Worm (Caenorhabditis elegans) whole organism, midembryonic: ENCODE data around the gene pqn-35.

Source experiments
- flt-1 ChIP-seq: fragments of 200-800 bp; sonication (Bioruptor generic); IDR thresholded peaks from 2 replicates; pipeline ENCODE4 v1.3.6; 2022; ENCODE audit warnings: missing genetic modification characterization, missing compliant biosample characterization
- klf-2 ChIP-seq: fragments of 200-800 bp; sonication (Bioruptor generic); conservative IDR thresholded peaks from 2 replicates; pipeline ENCODE4 v1.3.6; 2022; ENCODE audit warnings: missing genetic modification reagents, missing genetic modification characterization, missing compliant biosample characterization
- med-1 ChIP-seq: sonication (generic microtip); optimal IDR thresholded peaks from 2 replicates; lab custom pipeline; 2017; ENCODE audit warnings: missing genetic modification characterization, mild to moderate bottlenecking, missing compliant biosample characterization, antibody characterized with exemption, missing genetic modification reagents; ENCODE audit not compliant: insufficient read depth
- ref-1 ChIP-seq: fragments of 200-800 bp; sonication (Bioruptor generic); conservative IDR thresholded peaks from 2 replicates; pipeline ENCODE4 v1.3.6; 2022; ENCODE audit warnings: missing genetic modification reagents, missing genetic modification characterization, missing compliant biosample characterization
- tab-1 ChIP-seq: fragments of 200-800 bp; sonication (Bioruptor generic); IDR thresholded peaks from 2 replicates; pipeline ENCODE4 v1.3.6; 2022; ENCODE audit warnings: missing genetic modification characterization, missing compliant biosample characterization
- ztf-23 ChIP-seq: fragments of 200-800 bp; sonication (Bioruptor generic); IDR thresholded peaks from 2 replicates; pipeline ENCODE4 v1.3.6; 2022; ENCODE audit warnings: missing genetic modification reagents, missing genetic modification characterization, missing compliant biosample characterization
- ztf-29 ChIP-seq: fragments of 200-800 bp; sonication (Bioruptor generic); IDR thresholded peaks from 2 replicates; pipeline ENCODE4 v1.3.6; 2022; ENCODE audit warnings: missing genetic modification reagents, missing genetic modification characterization, missing compliant biosample characterization

- TF ChIP-seq flt-1 (no peak), ztf-23 (GFP tag; lab: Robert Waterston, UW) (no peak), tab-1 (GFP tag; lab: Robert Waterston, UW) (no peak), ref-1 (no peak), klf-2 (no peak), ztf-29 (no peak), med-1 (no peak)
Measured at ce11 chrII:4597441-4597840, 15.4 kb upstream of the pqn-35 start.
